Fruit fly (Drosophila melanogaster) whole organism: ENCODE measurements around the gene CheA75a.

Source experiments
- CG8478 ChIP-seq: fragments of >200 bp; optimal IDR thresholded peaks from 2 replicates; lab custom pipeline; 2018; ENCODE audit warnings: inconsistent platforms
- Dll ChIP-seq: fragments of >200 bp; optimal IDR thresholded peaks from 2 replicates; lab custom pipeline; 2017
- EcR ChIP-seq, 2 experiments: fragments of >200 bp; optimal IDR thresholded peaks; 2 replicates each; lab custom pipeline; 2017; ENCODE audit warnings: missing biosample characterization in 2 of 2, missing genetic modification characterization in 2 of 2, missing genetic modification reagents in 2 of 2
- pan ChIP-seq: fragments of >200 bp; optimal IDR thresholded peaks from 2 replicates; lab custom pipeline; 2017
- psq ChIP-seq: fragments of >200 bp; optimal IDR thresholded peaks from 2 replicates; lab custom pipeline; 2017
- usp ChIP-seq: fragments of >200 bp; optimal IDR thresholded peaks from 2 replicates; lab custom pipeline; 2017; ENCODE audit warnings: missing biosample characterization, missing genetic modification characterization, mixed read lengths

The CheA75a gene

DNA sequence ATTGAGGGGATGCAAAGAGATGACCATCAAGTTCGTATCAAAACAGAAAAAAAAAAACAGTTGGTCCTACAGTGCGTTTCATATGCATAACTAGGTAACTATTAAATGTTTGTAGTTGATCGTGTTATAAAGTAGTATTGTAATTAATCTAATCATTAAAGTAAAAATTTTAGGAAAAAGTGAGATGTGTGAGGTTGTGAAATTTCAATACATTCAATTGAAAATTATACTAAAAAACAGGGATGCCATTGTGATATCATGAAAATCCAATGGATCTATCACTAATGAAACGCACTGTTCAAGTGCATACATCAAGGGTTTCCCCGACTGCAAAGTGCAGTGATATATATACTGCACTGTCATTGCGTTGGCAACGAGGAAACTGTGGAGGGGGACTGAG, 19.0 kb downstream of the CheA75a start:
- TF ChIP-seq Dll (lab: Kevin White, UChicago) (no peak), usp (GFP tag; lab: Kevin White, UChicago) (no peak), pan (lab: Kevin White, UChicago) (no peak), psq (lab: Kevin White, UChicago) (no peak), EcR (GFP tag; optimal IDR thresholded peaks at IDR 0.05; lab: Kevin White, UChicago) (no peak), CG8478 (lab: Kevin White, UChicago) (no peak)

DNA sequence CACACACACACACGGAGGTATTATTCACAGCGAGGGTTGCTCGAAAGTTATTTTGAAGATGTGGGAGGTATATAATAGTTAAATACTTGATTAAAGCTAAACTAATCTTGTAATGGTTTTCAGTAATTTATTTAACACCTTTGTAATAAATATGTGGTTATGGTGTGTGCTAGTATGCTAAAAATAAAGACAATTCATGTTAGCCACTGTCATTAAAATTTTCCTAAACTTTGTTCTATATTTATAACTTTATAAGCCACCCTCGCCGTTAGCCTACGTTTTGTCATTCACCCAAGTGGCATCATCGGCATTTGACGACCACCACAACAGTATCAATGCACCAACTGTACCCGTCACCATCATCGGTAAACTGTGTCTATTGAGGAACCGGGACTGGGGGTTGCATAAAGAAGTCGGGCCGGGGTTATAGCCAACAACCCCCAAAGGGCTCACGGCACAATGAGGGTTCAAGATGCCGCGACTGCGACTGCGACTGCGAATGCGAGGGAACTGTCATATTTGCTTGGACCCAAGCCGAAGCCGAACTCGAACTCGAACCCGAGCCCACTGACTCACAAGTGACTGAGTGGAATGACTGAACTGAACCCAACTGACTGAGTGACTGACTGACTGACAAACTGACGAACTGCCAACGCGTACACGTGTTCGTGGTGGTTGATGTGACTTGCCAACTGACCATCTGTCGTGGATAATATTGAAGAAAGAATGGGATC, 20.6 kb downstream of the CheA75a start:
- TF ChIP-seq usp (GFP tag; lab: Kevin White, UChicago) (no peak), psq (lab: Kevin White, UChicago) (no peak), pan (lab: Kevin White, UChicago) (no peak), CG8478 (lab: Kevin White, UChicago) (no peak), EcR (GFP tag; optimal IDR thresholded peaks at IDR 0.05; lab: Kevin White, UChicago) (no peak), Dll (lab: Kevin White, UChicago) (no peak)

DNA sequence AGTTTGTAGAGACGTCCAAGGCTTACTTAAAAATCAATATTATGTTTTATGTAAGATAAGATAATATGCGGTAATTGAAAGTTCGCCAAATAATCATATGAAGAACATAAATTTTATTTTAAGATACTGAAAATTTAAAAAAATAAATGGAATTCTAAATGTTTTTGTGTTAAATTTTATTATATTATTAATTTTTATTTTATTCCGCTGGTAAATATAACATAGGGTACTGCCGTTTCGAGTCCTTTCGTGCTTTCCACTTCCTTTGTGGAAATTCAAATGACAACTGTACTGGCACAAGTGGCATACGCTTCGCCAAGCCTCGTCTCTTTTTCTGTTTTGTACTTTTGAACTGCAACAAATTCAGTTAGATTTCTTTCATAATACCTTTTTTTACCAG, 21.2 kb downstream of the CheA75a start:
- no peak for TF ChIP-seq pan (lab: Kevin White, UChicago)
- no peak for TF ChIP-seq Dll (lab: Kevin White, UChicago)
- no peak for TF ChIP-seq psq (lab: Kevin White, UChicago)
- TF ChIP-seq EcR (GFP tag; optimal IDR thresholded peaks at IDR 0.05; lab: Kevin White, UChicago): no peak
- TF ChIP-seq CG8478 (lab: Kevin White, UChicago): no peak
- TF ChIP-seq usp (GFP tag; lab: Kevin White, UChicago): no peak

DNA sequence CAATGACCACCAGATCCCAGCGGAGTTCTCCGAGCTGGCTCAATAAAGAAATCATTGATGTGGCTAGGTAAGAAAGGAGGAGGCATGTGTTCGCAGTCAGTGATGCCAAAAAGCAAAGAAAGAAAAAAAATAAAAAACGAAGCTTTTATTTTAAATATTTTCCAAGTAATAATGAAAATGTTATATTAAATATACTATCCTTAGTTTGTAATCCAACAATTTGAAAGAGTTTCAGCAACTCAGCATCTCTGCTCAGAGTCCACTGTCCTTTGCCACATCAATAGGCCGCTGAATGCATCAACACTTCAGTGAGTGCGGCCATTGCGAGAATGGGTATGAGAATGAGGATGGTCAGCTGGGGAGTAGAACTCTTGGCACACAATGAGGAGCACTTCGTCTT, 22.3 kb downstream of the CheA75a start:
- TF ChIP-seq usp (GFP tag; lab: Kevin White, UChicago): no peak
- no peak for TF ChIP-seq EcR (GFP tag; optimal IDR thresholded peaks at IDR 0.05; lab: Kevin White, UChicago)
- TF ChIP-seq Dll (lab: Kevin White, UChicago): no peak
- no peak for TF ChIP-seq pan (lab: Kevin White, UChicago)
- TF ChIP-seq psq (lab: Kevin White, UChicago): no peak
- no peak for TF ChIP-seq CG8478 (lab: Kevin White, UChicago)

DNA sequence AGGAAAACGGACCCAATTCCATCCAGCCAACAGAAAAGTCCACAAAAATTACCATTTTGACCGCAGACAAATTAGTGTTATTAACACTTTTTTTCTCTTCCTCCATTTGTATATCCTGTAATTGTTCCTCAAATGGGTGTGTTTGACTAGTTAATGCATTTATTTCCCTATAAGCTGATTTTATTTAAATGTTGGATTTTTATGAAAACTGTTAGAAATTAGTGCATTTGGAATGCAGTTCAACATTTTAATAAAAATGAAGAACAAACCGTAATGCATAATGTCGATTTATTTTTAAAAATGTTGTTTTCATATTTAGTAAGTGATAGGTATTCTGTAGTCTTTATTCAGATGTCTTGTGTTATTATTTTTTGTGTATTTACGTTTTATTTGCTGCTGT, 24.0 kb downstream of the CheA75a start:
- no peak for TF ChIP-seq CG8478 (lab: Kevin White, UChicago)
- TF ChIP-seq psq (lab: Kevin White, UChicago): no peak
- TF ChIP-seq EcR (GFP tag; optimal IDR thresholded peaks at IDR 0.05; lab: Kevin White, UChicago): no peak
- peak; percentile 62 for TF ChIP-seq pan (lab: Kevin White, UChicago)

DNA sequence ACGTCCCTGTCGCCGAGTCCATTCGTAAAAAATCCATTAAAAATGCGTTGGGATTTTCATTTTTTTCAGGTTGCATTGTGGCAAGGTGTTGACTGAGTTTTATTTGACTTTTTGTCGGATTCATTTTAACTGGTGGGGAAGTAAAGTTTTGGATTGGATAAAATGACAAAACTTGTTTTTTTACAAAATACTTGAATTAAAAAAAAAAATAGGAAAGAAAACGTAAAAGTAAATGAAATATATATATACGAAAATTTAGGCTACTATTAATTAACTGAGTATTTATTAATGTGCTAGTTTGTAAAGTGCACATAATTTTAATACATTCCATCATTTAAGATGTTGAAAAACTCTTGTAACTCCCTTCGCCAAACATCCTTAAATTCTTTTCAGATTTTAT, 24.7 kb downstream of the CheA75a start:
- TF ChIP-seq CG8478 (lab: Kevin White, UChicago): no peak
- TF ChIP-seq Dll (lab: Kevin White, UChicago): no peak
- TF ChIP-seq pan (lab: Kevin White, UChicago): no peak
- TF ChIP-seq usp (GFP tag; lab: Kevin White, UChicago): no peak
- TF ChIP-seq psq (lab: Kevin White, UChicago): no peak
- TF ChIP-seq EcR (GFP tag; optimal IDR thresholded peaks at IDR 0.05; lab: Kevin White, UChicago): no peak

DNA sequence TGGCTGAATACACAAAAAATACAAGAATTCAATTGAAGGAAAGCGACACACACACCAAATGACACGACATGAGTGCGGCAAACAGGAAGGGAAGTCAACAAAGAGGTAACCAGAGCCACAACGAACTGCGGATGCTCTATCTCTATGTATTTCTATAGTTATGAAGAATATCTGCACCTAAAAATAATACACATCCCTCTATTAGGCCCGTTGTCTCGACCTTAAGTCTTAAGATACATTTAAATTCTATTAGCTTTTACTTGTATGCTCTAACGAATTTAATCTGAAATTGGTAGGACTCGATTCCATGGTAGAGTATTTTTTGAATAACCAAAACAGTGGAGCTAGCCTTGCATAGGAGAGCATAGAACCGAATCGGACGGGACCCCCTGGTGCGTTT, 29.3 kb downstream of the CheA75a start:
- no peak for TF ChIP-seq CG8478 (lab: Kevin White, UChicago)
- TF ChIP-seq Dll (lab: Kevin White, UChicago): no peak
- TF ChIP-seq pan (lab: Kevin White, UChicago): no peak
- TF ChIP-seq psq (lab: Kevin White, UChicago): no peak
- no peak for TF ChIP-seq EcR (GFP tag; optimal IDR thresholded peaks at IDR 0.05; lab: Kevin White, UChicago)
- no peak for TF ChIP-seq usp (GFP tag; lab: Kevin White, UChicago)

DNA sequence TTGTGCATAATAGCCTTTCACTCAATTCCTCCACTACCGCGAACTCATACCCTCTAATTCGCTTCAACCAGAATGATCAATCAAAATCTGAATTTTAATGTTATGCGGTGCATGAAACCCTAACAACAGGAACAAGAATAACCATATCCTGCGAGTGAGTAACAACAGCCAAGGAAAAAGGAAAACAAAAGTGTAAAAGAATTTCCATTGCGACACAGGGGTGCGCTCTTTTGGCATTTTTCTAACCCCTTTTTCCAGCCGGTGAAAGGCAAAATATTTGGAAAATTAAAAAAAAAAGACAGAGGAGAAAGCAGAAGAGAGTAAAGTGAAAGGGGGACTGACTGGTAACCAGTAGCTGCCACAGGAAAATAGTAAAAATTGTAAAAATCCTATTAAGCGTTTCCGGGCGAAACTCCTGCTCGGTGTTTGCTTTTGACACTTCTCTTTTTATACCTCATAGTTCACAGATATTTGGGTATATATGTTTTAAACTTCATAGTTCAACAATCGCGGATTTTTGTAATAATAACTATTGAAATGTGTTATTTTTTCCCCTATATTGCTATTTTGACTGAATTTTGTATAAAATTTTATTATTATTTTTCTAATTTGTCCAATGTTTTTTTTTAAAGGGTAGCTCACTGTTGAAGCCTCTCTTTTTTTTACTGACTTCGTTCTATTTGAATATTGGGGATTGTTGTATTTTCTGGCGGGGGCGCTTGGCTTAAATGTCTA, 38.3 kb downstream of the CheA75a start:
- TF ChIP-seq Dll (lab: Kevin White, UChicago) (no peak), pan (lab: Kevin White, UChicago) (no peak), EcR (GFP tag; optimal IDR thresholded peaks at IDR 0.05; lab: Kevin White, UChicago) (no peak), usp (GFP tag; lab: Kevin White, UChicago) (no peak), psq (lab: Kevin White, UChicago) (no peak), CG8478 (lab: Kevin White, UChicago) (no peak)

DNA sequence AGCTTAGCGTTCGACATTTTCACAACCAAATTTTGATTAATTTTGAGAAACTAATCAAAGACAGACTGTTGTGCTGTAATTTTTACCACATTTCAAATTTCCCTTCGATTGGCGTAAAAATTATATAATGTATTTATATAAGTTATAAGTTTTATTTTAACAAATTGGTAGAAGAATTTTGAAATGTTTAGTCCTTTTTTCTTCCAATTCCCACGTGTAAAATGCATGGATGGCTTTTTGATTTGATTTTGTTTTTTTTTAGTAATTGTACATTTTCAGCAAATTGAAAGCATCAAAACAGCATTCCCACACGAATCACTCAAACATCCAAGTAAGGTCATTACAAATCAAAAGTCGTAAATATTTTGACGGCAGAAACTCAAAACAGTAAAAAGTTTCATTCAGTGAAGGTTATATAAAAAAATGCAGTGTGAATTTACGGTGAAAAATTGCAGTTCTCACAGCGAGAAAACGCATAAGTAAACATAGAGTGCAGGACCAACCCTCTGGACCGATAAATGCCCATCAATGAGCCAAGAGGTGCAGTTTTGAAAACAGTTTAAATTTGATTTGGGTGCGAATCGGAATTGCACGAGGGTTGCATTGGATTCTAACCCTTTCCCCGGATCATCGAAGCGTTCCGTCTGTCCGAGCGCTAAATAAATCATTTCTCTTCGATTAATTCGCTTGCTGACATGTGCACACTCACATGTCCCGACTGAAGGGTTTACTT, 42.5 kb downstream of the CheA75a start, which contains the start of gene CG5103:
Gene CG5103 (minus strand): TSS at position 51 of the 733 bp plus-strand sequence.
- TF ChIP-seq Dll (lab: Kevin White, UChicago): no peak
- no peak for TF ChIP-seq pan (lab: Kevin White, UChicago)
- TF ChIP-seq usp (GFP tag; lab: Kevin White, UChicago): no peak
- TF ChIP-seq EcR (GFP tag; optimal IDR thresholded peaks at IDR 0.05; lab: Kevin White, UChicago): no peak
- no peak for TF ChIP-seq CG8478 (lab: Kevin White, UChicago)

DNA sequence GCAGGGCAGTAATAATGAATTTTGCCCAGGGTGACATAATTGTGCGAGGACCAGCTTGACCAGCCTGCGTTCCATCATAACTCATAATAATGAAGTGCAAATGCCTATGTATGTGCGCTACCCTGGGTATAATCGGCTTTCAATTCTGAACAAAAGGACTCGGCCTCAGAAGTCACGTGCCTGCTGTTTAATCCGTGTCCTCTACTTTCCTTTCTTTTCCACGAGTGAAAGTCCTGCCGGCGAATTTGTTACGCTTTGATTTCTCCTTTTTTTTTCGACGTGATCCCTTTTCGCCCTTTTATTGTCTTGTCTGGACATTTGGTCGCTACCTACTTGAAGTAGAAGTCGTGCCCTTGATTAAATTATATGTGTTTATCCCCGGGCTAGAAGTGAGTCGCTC, 44.6 kb downstream of the CheA75a start:
- TF ChIP-seq pan (lab: Kevin White, UChicago) (no peak), CG8478 (lab: Kevin White, UChicago) (no peak), Dll (lab: Kevin White, UChicago) (no peak)

DNA sequence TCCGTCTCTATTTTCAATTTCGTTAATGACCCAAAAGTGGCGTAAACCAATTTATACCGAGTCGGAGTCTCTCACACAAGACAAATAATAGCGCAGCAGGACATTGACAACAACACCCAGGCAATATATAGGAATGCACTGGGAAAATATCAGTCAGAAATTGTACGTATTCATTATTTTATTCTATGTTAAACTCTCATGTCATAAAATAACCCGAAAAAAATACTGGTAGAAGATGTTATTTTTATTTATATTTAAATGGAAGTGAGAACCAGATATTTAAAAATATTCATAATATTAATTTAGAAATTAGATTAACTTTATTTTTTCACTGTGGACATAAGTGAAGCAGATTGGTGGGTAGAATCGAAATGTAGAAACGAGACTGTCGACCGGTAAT, 45.4 kb downstream of the CheA75a start:
- TF ChIP-seq pan (lab: Kevin White, UChicago) (no peak), Dll (lab: Kevin White, UChicago) (no peak), EcR (GFP tag; optimal IDR thresholded peaks at IDR 0.05; lab: Kevin White, UChicago) (no peak), usp (GFP tag; lab: Kevin White, UChicago) (no peak), psq (lab: Kevin White, UChicago) (no peak), CG8478 (lab: Kevin White, UChicago) (no peak)
